Worm (Caenorhabditis elegans) whole organism, young adult: Measurements from ENCODE around the gene nfya-1.

Source experiments
- ceh-79 ChIP-seq: sonication (generic microtip); optimal IDR thresholded peaks from 2 replicates; lab custom pipeline; 2017; ENCODE audit warnings: mild to moderate bottlenecking, missing genetic modification characterization, missing compliant biosample characterization
- hlh-12 ChIP-seq: sonication (generic microtip); optimal IDR thresholded peaks from 2 replicates; lab custom pipeline; 2016; ENCODE audit warnings: missing genetic modification characterization, missing compliant biosample characterization
- nhr-90 ChIP-seq: sonication (generic microtip); optimal IDR thresholded peaks from 2 replicates; lab custom pipeline; 2016; ENCODE audit warnings: missing genotype, mild to moderate bottlenecking, missing genetic modification characterization, missing compliant biosample characterization

DNA sequence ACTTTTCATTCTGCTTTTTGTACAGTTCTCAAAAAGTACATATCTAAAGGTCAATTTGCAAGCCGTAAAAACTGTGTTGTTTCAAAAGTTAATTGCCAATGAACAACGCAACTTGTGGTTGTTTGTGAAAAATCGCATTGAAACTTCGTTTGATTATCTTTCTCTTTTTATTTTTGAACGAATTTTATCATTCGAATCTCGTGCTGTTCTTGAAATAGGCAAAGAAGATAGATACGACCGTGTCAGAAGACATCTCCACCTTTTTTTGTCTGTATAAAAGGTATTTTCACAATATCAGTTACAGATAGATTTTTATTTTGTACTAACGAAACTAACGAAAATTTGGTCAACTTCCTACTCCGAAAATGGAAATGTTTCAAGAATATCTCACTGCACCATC is 47.8 kb upstream of the nfya-1 start, which contains the start of gene C49F5.7:
- TF ChIP-seq nhr-90 (tag; lab: Kevin White, UChicago): no peak
- no peak for TF ChIP-seq ceh-79 (tag; lab: Kevin White, UChicago)
- no peak for TF ChIP-seq hlh-12 (tag; lab: Kevin White, UChicago)
